Fruit fly (Drosophila melanogaster) Kc167 (cell line): ENCODE measurements around the gene mRpL14.

ENCODE experiments used
- Myc ChIP-seq: fragments of >200 bp; optimal IDR thresholded peaks from 2 replicates; lab custom pipeline; 2017; ENCODE audit warnings: missing external identifiers
- Sin3A ChIP-seq: fragments of >200 bp; optimal IDR thresholded peaks from 2 replicates; lab custom pipeline; 2018; ENCODE audit warnings: missing external identifiers
- h ChIP-seq: fragments of >200 bp; optimal IDR thresholded peaks from 3 replicates; lab custom pipeline; 2018; ENCODE audit warnings: missing external identifiers
- insv ChIP-seq: fragments of >200 bp; optimal IDR thresholded peaks from 3 replicates; lab custom pipeline; 2018; ENCODE audit warnings: missing external identifiers
- psq ChIP-seq: fragments of >200 bp; optimal IDR thresholded peaks from 2 replicates; lab custom pipeline; 2017; ENCODE audit warnings: missing external identifiers
- ttk ChIP-seq: sonication (Bioruptor generic); optimal IDR thresholded peaks from 2 replicates; lab custom pipeline; 2017; ENCODE audit warnings: missing external identifiers

DNA sequence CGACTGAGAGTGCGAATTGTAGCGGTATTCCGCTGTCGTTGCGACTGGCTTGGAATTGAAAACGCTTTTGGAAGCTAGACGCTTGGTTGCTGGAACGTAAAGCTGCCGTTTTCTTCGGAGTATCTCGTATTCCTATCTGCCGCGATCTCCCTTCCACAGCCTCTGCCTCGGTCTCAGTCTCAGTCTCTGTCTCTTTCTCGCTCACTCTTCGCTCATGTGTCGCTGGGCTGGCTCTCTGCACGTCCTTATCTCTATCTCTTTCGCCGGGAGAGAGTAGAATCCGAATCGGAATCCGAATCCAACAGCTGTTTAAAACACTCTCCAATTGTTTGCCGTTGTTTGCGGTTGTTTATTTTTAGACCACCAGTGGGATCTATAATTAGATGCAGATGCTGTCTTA lies 10.4 kb downstream of the mRpL14 start:
- TF ChIP-seq insv (lab: Kevin White, UChicago): no peak
- TF ChIP-seq h: no peak
- no peak for TF ChIP-seq ttk (lab: Kevin White, UChicago)
- TF ChIP-seq psq (lab: Kevin White, UChicago): no peak
- TF ChIP-seq Sin3A (lab: Kevin White, UChicago): no peak
- TF ChIP-seq Myc (lab: Kevin White, UChicago): no peak
